Worm (Caenorhabditis elegans) whole organism, L3 larva: Measurements from ENCODE around the gene Y52D5A.2.
A peak's percentile ranks its signal among the peaks of the same experiment; 100 is the strongest.

Experiments used
- ama-1 ChIP-seq: fragments of 150-350 bp; optimal IDR thresholded peaks from 2 replicates; lab custom pipeline; 2018
- ceh-82 ChIP-seq: fragments of 150-350 bp; optimal IDR thresholded peaks from 2 replicates; lab custom pipeline; 2014; ENCODE audit warnings: missing biosample characterization, missing genetic modification characterization
- elt-1 ChIP-seq: fragments of 150-350 bp; optimal IDR thresholded peaks from 2 replicates; lab custom pipeline; 2014; ENCODE audit warnings: missing biosample characterization, missing genetic modification characterization
- elt-2 ChIP-seq: sonication (generic microtip); optimal IDR thresholded peaks from 2 replicates; lab custom pipeline; 2016; ENCODE audit warnings: missing genetic modification reagents, mild to moderate bottlenecking, missing genetic modification characterization, missing compliant biosample characterization
- lin-15B ChIP-seq: fragments of 150-350 bp; optimal IDR thresholded peaks from 2 replicates; lab custom pipeline; 2014; ENCODE audit warnings: missing biosample characterization, missing genetic modification characterization
- mdl-1 ChIP-seq: fragments of 150-350 bp; optimal IDR thresholded peaks from 2 replicates; lab custom pipeline; 2014; ENCODE audit warnings: missing biosample characterization, missing genetic modification characterization
- mml-1 ChIP-seq: fragments of 150-350 bp; sonication (generic microtip); optimal IDR thresholded peaks from 3 replicates; lab custom pipeline; 2014; ENCODE audit warnings: missing biosample characterization, missing genetic modification characterization
- nhr-77 ChIP-seq: fragments of 150-350 bp; optimal IDR thresholded peaks from 2 replicates; lab custom pipeline; 2014; ENCODE audit warnings: missing biosample characterization, missing genetic modification characterization

DNA sequence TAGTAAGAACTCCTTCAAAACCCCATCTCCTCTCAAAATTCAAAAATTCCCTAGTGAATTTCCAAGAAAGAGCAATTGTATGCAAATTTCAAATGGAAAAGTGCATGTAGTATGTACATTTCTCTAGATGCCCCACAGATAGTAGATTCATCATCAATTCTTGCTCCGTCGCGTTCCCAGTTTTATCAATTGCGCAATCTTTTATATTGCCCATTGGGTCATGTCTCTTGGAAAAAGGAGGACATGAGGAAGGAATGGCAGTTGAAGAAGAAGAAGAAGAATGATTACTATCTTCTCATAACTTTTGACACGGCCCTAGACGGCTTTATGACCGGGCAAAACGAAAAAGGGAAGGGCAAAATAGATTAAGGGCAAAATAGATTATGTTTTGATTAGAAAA is 42.3 kb upstream of the Y52D5A.2 start:
- TF ChIP-seq elt-1 (tag; lab: Kevin White, UChicago): peak; percentile 93
- TF ChIP-seq mdl-1 (tag; lab: Kevin White, UChicago): no peak
- TF ChIP-seq elt-2: no peak
- no peak for TF ChIP-seq ama-1 (lab: Kevin White, UChicago)
- no peak for TF ChIP-seq ceh-82
- TF ChIP-seq mml-1 (tag; lab: Kevin White, UChicago): no peak
- no peak for TF ChIP-seq nhr-77 (tag; lab: Kevin White, UChicago)
- TF ChIP-seq lin-15B (tag; lab: Kevin White, UChicago): no peak
